Worm (Caenorhabditis elegans) whole organism, L2 larva: ENCODE data around the gene F59A1.15.

Source experiments
- gmeb-1 ChIP-seq: fragments of 150-350 bp; optimal IDR thresholded peaks from 2 replicates; lab custom pipeline; 2014; ENCODE audit warnings: missing biosample characterization, missing genetic modification characterization
- lsy-2 ChIP-seq, 2 experiments: fragments of 150-350 bp in 1 of 2; sonication (generic microtip) in 1 of 2; optimal IDR thresholded peaks; 2 replicates each; lab custom pipeline; 2014 to 2017; ENCODE audit warnings: missing biosample characterization in 2 of 2, missing genetic modification characterization in 2 of 2
- nhr-237 ChIP-seq: fragments of 150-350 bp; optimal IDR thresholded peaks from 2 replicates; lab custom pipeline; 2014; ENCODE audit warnings: missing biosample characterization, missing genetic modification characterization
- nhr-77 ChIP-seq: fragments of 150-350 bp; optimal IDR thresholded peaks from 2 replicates; lab custom pipeline; 2014; ENCODE audit warnings: missing biosample characterization, missing genetic modification characterization
- snpc-4 ChIP-seq: fragments of 150-350 bp; optimal IDR thresholded peaks from 2 replicates; lab custom pipeline; 2014; ENCODE audit warnings: missing biosample characterization, missing genetic modification characterization
- unc-39 ChIP-seq: fragments of 150-350 bp; optimal IDR thresholded peaks from 2 replicates; lab custom pipeline; 2014; ENCODE audit warnings: missing biosample characterization, missing genetic modification characterization
- unc-55 ChIP-seq: fragments of 150-350 bp; sonication (generic microtip); optimal IDR thresholded peaks from 3 replicates; lab custom pipeline; 2014; ENCODE audit warnings: missing biosample characterization, missing genetic modification reagents, missing genetic modification characterization
- unc-62 ChIP-seq: fragments of 150-350 bp; optimal IDR thresholded peaks from 2 replicates; lab custom pipeline; 2014; ENCODE audit warnings: missing biosample characterization, missing genetic modification reagents, missing genetic modification characterization
- ztf-11 ChIP-seq: sonication (generic microtip); optimal IDR thresholded peaks from 2 replicates; lab custom pipeline; 2017; ENCODE audit warnings: missing biosample characterization, missing genetic modification characterization

DNA sequence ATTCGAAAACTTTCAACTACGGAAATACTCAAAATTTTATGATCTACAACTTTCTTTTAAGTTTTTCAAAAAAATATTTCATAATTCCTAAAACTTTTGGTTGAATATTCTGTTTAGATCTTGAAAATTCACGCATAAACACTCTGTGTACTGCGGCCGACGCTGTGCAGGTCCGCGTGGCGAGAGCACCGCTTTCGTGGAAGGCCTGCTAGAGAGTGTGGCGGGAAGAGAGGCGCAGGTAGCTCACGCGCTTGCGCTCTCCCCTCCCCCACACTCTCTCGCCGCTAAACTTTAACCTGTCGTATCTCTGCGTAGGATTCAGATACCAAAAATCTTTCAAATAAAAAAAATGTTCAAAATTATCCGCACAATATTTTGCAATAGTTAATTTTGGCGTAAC is 373 bp downstream of the F59A1.15 start:
- TF ChIP-seq nhr-237 (tag; lab: Kevin White, UChicago), result no peak
- no peak for TF ChIP-seq gmeb-1 (tag; lab: Kevin White, UChicago)
- TF ChIP-seq unc-62 (GFP tag; lab: Kevin White, UChicago), result no peak
- no peak for TF ChIP-seq ztf-11 (tag; lab: Kevin White, UChicago)
- no peak for TF ChIP-seq unc-39
- TF ChIP-seq nhr-77 (tag; lab: Kevin White, UChicago), result no peak
- no peak for TF ChIP-seq lsy-2 (tag; optimal IDR thresholded peaks at IDR 0.05; lab: Kevin White, UChicago)
- TF ChIP-seq snpc-4 (tag; lab: Kevin White, UChicago), result no peak
- no peak for TF ChIP-seq unc-55
